Worm (Caenorhabditis elegans) whole organism, late embryonic: ENCODE data around the gene T24A6.16.

Experiments used
- C08G9.2 ChIP-seq: sonication (generic microtip); optimal IDR thresholded peaks from 2 replicates; lab custom pipeline; 2016; ENCODE audit warnings: mild to moderate bottlenecking, missing genetic modification characterization, moderate library complexity, missing compliant biosample characterization
- C38D4.7 ChIP-seq: fragments of 200-800 bp; sonication (Bioruptor generic); optimal IDR thresholded peaks from 2 replicates; lab custom pipeline; 2018; ENCODE audit warnings: mild to moderate bottlenecking, missing genetic modification characterization, moderate library complexity, missing compliant biosample characterization
- K02D7.2 ChIP-seq: sonication (generic microtip); optimal IDR thresholded peaks from 2 replicates; lab custom pipeline; 2017; ENCODE audit warnings: mild to moderate bottlenecking, missing genetic modification characterization, missing compliant biosample characterization
- Y22D7AL.16 ChIP-seq: sonication (generic microtip); optimal IDR thresholded peaks from 2 replicates; lab custom pipeline; 2016; ENCODE audit warnings: missing genetic modification characterization, missing compliant biosample characterization
- ahr-1 ChIP-seq: sonication (generic microtip); optimal IDR thresholded peaks from 2 replicates; lab custom pipeline; 2016; ENCODE audit warnings: missing genetic modification characterization, missing compliant biosample characterization
- ceh-2 ChIP-seq: sonication (generic microtip); optimal IDR thresholded peaks from 2 replicates; lab custom pipeline; 2016; ENCODE audit warnings: missing genotype, missing genetic modification characterization, missing compliant biosample characterization
- ceh-24 ChIP-seq: sonication (generic microtip); optimal IDR thresholded peaks from 2 replicates; lab custom pipeline; 2016; ENCODE audit warnings: mild to moderate bottlenecking, missing genetic modification characterization, missing compliant biosample characterization
- ceh-30 ChIP-seq: fragments of 150-350 bp; optimal IDR thresholded peaks from 2 replicates; lab custom pipeline; 2014; ENCODE audit warnings: missing biosample characterization, missing genetic modification characterization
- ceh-34 ChIP-seq: sonication (generic microtip); optimal IDR thresholded peaks from 2 replicates; lab custom pipeline; 2016; ENCODE audit warnings: mild to moderate bottlenecking, missing genetic modification characterization, missing compliant biosample characterization
- che-1 ChIP-seq: sonication (generic microtip); optimal IDR thresholded peaks from 2 replicates; lab custom pipeline; 2016; ENCODE audit warnings: mild to moderate bottlenecking, missing genetic modification characterization, missing compliant biosample characterization
- dmd-4 ChIP-seq: sonication (generic microtip); optimal IDR thresholded peaks from 2 replicates; lab custom pipeline; 2016; ENCODE audit warnings: borderline replicate concordance, missing genetic modification characterization, missing compliant biosample characterization
- elt-2 ChIP-seq: sonication (generic microtip); optimal IDR thresholded peaks from 2 replicates; lab custom pipeline; 2016; ENCODE audit warnings: missing genetic modification reagents, missing genetic modification characterization, missing compliant biosample characterization
- ets-4 ChIP-seq: sonication (generic microtip); optimal IDR thresholded peaks from 2 replicates; lab custom pipeline; 2016; ENCODE audit warnings: missing genetic modification characterization, missing compliant biosample characterization
- eyg-1 ChIP-seq: sonication (generic microtip); optimal IDR thresholded peaks from 2 replicates; lab custom pipeline; 2016; ENCODE audit warnings: missing genotype, missing genetic modification characterization, missing compliant biosample characterization
- gmeb-2 ChIP-seq: sonication (generic microtip); optimal IDR thresholded peaks from 2 replicates; lab custom pipeline; 2016; ENCODE audit warnings: missing genetic modification characterization, inconsistent platforms, missing compliant biosample characterization
- hlh-13 ChIP-seq: fragments of 200-800 bp; sonication (Bioruptor generic); optimal IDR thresholded peaks from 2 replicates; lab custom pipeline; 2018; ENCODE audit warnings: mild to moderate bottlenecking, missing genetic modification characterization, missing compliant biosample characterization
- hlh-15 ChIP-seq: sonication (generic microtip); optimal IDR thresholded peaks from 2 replicates; lab custom pipeline; 2016; ENCODE audit warnings: missing genetic modification characterization, missing compliant biosample characterization
- lim-6 ChIP-seq: sonication (generic microtip); optimal IDR thresholded peaks from 2 replicates; lab custom pipeline; 2016; ENCODE audit warnings: missing genetic modification characterization, missing compliant biosample characterization
- lin-11 ChIP-seq: fragments of 200-800 bp; sonication (Bioruptor generic); optimal IDR thresholded peaks from 2 replicates; lab custom pipeline; 2018; ENCODE audit warnings: mild to moderate bottlenecking, missing genetic modification characterization, missing compliant biosample characterization
- madf-2 ChIP-seq: sonication (generic microtip); optimal IDR thresholded peaks from 2 replicates; lab custom pipeline; 2017; ENCODE audit warnings: missing genetic modification characterization, missing compliant biosample characterization
- mec-3 ChIP-seq: sonication (generic microtip); optimal IDR thresholded peaks from 2 replicates; lab custom pipeline; 2016; ENCODE audit warnings: borderline replicate concordance, missing genetic modification characterization, missing compliant biosample characterization
- nfya-1 ChIP-seq: sonication (generic microtip); optimal IDR thresholded peaks from 2 replicates; lab custom pipeline; 2017; ENCODE audit warnings: missing genetic modification characterization, mild to moderate bottlenecking, missing compliant biosample characterization, antibody characterized with exemption, moderate library complexity
- odd-2 ChIP-seq: sonication (generic microtip); optimal IDR thresholded peaks from 2 replicates; lab custom pipeline; 2017; ENCODE audit warnings: antibody characterized with exemption, mild to moderate bottlenecking, missing genetic modification characterization, missing compliant biosample characterization
- pat-9 ChIP-seq: fragments of 200-800 bp; sonication (Bioruptor generic); optimal IDR thresholded peaks from 2 replicates; lab custom pipeline; 2018; ENCODE audit warnings: mild to moderate bottlenecking, missing genetic modification characterization, moderate library complexity, missing compliant biosample characterization
- pha-2 ChIP-seq: sonication (generic microtip); optimal IDR thresholded peaks from 2 replicates; lab custom pipeline; 2017; ENCODE audit warnings: mild to moderate bottlenecking, missing genetic modification characterization, missing compliant biosample characterization
- pros-1 ChIP-seq: fragments of 150-350 bp; optimal IDR thresholded peaks from 2 replicates; lab custom pipeline; 2014; ENCODE audit warnings: missing biosample characterization, missing genetic modification reagents, missing genetic modification characterization
- rnt-1 ChIP-seq: sonication (generic microtip); optimal IDR thresholded peaks from 2 replicates; lab custom pipeline; 2016; ENCODE audit warnings: missing genetic modification characterization, missing compliant biosample characterization
- sox-2 ChIP-seq: fragments of 200-800 bp; sonication (Bioruptor generic); IDR thresholded peaks from 2 replicates; pipeline ENCODE4 v1.3.6; 2022; ENCODE audit warnings: missing genetic modification reagents, missing genetic modification characterization, missing compliant biosample characterization
- tbx-7 ChIP-seq: sonication (generic microtip); optimal IDR thresholded peaks from 2 replicates; lab custom pipeline; 2016; ENCODE audit warnings: missing genotype, missing genetic modification characterization, missing compliant biosample characterization
- unc-42 ChIP-seq: sonication (generic microtip); optimal IDR thresholded peaks from 2 replicates; lab custom pipeline; 2016; ENCODE audit warnings: missing genotype, missing genetic modification characterization, missing compliant biosample characterization
- unc-86 ChIP-seq: sonication (generic microtip); optimal IDR thresholded peaks from 2 replicates; lab custom pipeline; 2016; ENCODE audit warnings: missing genetic modification characterization, missing compliant biosample characterization

T24A6.16 gene

ce11 chrV:3523262-3523661 lies 39.5 kb downstream of the T24A6.16 start, which contains the start of gene irg-1:
irg-1 (plus strand) TSS chrV:3523587.
- TF ChIP-seq nfya-1, result no peak
- TF ChIP-seq pat-9, result no peak
- TF ChIP-seq unc-42, result no peak
- no peak for TF ChIP-seq hlh-15 (tag; lab: Kevin White, UChicago)
- TF ChIP-seq ceh-30 (tag; lab: Kevin White, UChicago), result no peak
- TF ChIP-seq pha-2 (tag; lab: Kevin White, UChicago), result no peak
- TF ChIP-seq ahr-1 (tag; lab: Kevin White, UChicago), result no peak
- no peak for TF ChIP-seq rnt-1 (tag; lab: Kevin White, UChicago)
- no peak for TF ChIP-seq ets-4 (tag; lab: Kevin White, UChicago)
- TF ChIP-seq ceh-24 (tag; lab: Kevin White, UChicago), result no peak
- TF ChIP-seq Y22D7AL.16 (tag; lab: Kevin White, UChicago), result no peak
- TF ChIP-seq madf-2 (tag; lab: Kevin White, UChicago), result no peak
- no peak for TF ChIP-seq lin-11 (tag; lab: Kevin White, UChicago)
- no peak for TF ChIP-seq C38D4.7
- no peak for TF ChIP-seq C08G9.2 (tag; lab: Kevin White, UChicago)
- TF ChIP-seq sox-2 (GFP tag; lab: Robert Waterston, UW), result no peak
- no peak for TF ChIP-seq elt-2 (tag; lab: Kevin White, UChicago)

ce11 chrV:3517889-3518288 lies 44.8 kb downstream of the T24A6.16 start, which contains the start of gene str-227:
str-227 (plus strand) TSS chrV:3518189.
- TF ChIP-seq che-1 (tag; lab: Kevin White, UChicago), result no peak
- TF ChIP-seq lim-6 (tag; lab: Kevin White, UChicago), result no peak
- TF ChIP-seq pat-9, result no peak
- TF ChIP-seq hlh-13 (GFP tag; lab: Kevin White, UChicago), result no peak
- no peak for TF ChIP-seq ceh-2 (tag; lab: Kevin White, UChicago)
- TF ChIP-seq unc-86 (tag; lab: Kevin White, UChicago), result no peak
- no peak for TF ChIP-seq odd-2
- no peak for TF ChIP-seq ceh-34 (tag; lab: Kevin White, UChicago)
- TF ChIP-seq tbx-7 (tag; lab: Kevin White, UChicago), result no peak
- TF ChIP-seq dmd-4 (tag; lab: Kevin White, UChicago), result no peak
- no peak for TF ChIP-seq pros-1 (tag; lab: Kevin White, UChicago)

- TF ChIP-seq C38D4.7, result no peak
- TF ChIP-seq gmeb-2 (tag; lab: Kevin White, UChicago), result no peak
- TF ChIP-seq eyg-1 (tag; lab: Kevin White, UChicago), result no peak
- TF ChIP-seq mec-3, result no peak
- no peak for TF ChIP-seq K02D7.2 (tag; lab: Kevin White, UChicago)
These were observed 50.3 kb downstream of the T24A6.16 start, which contains the start of gene str-226 for ce11 chrV:3512381-3512780. str-226 (plus strand) TSS chrV:3512681.
